Worm (Caenorhabditis elegans): ENCODE measurements around the gene acbp-3.

Gene acbp-3

DNA sequence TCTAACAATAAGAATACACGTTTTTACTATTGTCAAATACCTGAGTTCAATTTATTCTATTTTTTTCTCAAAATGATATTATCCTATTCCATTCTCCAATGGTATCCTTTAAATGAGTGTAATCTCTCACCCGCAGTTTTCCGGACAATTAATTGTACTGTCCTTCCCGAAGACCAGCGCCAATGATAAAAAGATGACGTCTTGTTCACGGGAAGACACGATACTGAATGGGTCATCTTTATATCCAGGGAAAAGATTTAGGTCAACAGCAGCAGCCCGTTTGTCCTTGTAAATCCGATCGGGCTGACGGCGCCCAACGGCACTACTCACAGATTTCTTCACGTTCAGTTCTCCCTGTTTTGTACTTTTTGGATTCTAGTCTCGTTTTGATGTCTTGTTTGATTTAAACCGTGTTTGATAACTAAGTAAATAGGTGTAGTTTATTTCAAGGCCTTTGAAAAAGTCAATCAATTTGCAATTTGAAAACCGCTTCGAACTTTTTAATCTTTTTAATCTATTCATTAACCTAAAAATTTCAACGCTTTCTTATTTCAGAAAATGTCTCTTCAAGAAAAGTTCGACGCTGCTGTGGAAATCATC, at the start of gene acbp-3:
Gene acbp-3, plus strand, starts transcription at position 550 of the 600 bp plus-strand sequence.
- TF ChIP-seq him-1 (tag; optimal IDR thresholded peaks at IDR 0.05) (no peak), W03F9.2 (tag; optimal IDR thresholded peaks at IDR 0.05) (no peak), dao-5 (tag; optimal IDR thresholded peaks at IDR 0.05) (no peak)

DNA sequence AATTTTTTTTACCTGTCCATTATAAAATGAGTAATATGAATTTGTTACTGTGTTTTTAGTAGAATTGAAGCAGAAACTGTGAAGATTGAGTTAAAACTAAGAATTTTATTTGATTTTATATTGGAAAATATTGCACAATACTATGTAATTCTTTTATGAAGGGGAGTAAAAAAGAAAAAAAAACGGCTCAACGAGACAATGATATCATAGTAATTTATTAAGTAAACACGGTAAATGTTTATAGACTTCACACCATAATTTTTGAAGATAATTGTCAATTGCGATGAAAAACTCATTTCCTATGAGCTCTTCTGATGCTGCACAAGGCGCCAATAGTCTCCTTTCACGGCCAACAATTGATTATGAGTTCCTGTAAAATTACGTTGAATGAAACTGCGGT, 43.9 kb upstream of the acbp-3 start, which contains the start of gene pgp-5:
Gene pgp-5, minus strand, starts transcription at position 87 of the 400 bp plus-strand sequence.
- TF ChIP-seq dao-5 (tag; optimal IDR thresholded peaks at IDR 0.05) (no peak), him-1 (tag; optimal IDR thresholded peaks at IDR 0.05) (no peak), W03F9.2 (tag; optimal IDR thresholded peaks at IDR 0.05) (no peak)

DNA sequence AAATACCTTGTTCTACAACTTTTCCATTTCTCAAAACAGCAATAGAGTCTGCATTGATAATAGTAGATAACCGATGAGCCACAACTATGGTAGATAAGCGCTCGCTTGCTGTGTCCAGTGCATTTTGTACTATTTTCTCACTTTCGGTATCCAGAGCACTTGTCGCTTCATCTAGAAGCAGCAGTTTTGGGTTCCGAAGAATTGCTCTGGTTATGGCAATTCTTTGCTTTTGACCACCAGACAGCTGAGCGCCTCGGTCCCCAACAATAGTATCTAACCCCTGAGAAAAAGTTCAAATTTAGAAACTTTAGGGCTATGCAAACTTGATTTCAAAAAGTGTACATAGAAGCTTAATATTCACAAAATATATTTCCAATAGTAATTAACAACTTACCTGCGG, 43.5 kb upstream of the acbp-3 start:
- no peak for TF ChIP-seq him-1 (tag; optimal IDR thresholded peaks at IDR 0.05)
- TF ChIP-seq dao-5 (tag; optimal IDR thresholded peaks at IDR 0.05) = no peak
- TF ChIP-seq W03F9.2 (tag; optimal IDR thresholded peaks at IDR 0.05) = no peak

DNA sequence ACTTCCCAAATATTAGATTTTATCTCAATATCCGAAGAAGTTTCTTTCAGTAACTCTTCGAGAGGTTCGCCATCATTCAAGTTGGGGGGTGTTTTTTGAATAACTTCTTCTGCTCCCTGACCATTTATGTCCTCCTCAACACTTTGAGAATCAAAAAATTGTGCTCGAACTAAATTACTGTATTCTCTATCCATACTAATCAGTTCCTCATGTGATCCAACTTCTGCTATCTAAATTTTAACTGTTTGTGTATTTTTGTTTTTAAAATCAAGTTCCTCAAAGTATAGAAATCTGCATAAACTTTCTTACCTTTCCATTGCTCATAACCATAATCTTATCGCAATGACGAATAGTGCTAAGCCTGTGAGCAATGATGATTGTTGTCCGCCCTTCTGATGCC, 41.4 kb upstream of the acbp-3 start:
- TF ChIP-seq W03F9.2 (tag; optimal IDR thresholded peaks at IDR 0.05) = no peak
- no peak for TF ChIP-seq him-1 (tag; optimal IDR thresholded peaks at IDR 0.05)
- no peak for TF ChIP-seq dao-5 (tag; optimal IDR thresholded peaks at IDR 0.05)

DNA sequence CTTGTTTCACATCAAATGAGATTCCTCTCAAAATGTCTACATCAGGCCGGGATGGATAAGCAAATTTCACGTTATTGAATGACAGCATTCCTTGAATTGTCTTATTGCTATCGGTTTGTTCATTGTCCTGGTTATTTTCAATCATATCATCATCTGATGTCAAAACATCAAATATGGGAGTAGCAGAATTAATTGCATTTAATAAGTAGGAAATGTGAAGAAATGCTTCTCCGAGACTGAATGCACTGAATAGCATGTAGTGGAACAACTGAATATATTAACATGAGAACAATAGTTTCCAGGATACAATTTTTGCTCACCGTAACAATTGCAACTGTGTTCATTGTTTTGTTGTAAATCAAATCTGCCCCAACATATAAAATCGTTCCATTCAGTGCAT, 40.5 kb upstream of the acbp-3 start:
- TF ChIP-seq him-1 (tag; optimal IDR thresholded peaks at IDR 0.05) (no peak), dao-5 (tag; optimal IDR thresholded peaks at IDR 0.05) (no peak), W03F9.2 (tag; optimal IDR thresholded peaks at IDR 0.05) (no peak)

DNA sequence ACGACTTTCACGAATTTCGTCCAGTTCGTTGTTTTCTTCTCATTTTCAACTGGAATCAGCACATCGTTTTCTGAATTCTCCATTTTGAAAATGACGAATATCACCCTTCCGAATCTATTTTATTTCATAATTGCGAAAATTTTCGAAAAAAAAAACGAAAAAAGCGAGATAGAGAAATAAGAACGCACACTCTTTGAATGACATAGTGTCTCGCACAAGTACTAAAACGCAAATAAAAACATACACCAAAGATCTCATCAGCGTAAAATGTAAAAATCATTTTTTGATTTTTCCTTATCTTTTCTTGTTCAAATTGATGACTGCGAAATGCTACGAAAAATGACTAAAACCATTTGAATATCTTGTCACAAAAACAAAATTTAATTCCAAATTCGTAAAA, 38.8 kb upstream of the acbp-3 start, which contains the start of gene pgp-8:
Gene pgp-8, minus strand, starts transcription at position 101 of the 400 bp plus-strand sequence.
- TF ChIP-seq him-1 (tag; optimal IDR thresholded peaks at IDR 0.05) (no peak), W03F9.2 (tag; optimal IDR thresholded peaks at IDR 0.05) (no peak), dao-5 (tag; optimal IDR thresholded peaks at IDR 0.05) (no peak)

DNA sequence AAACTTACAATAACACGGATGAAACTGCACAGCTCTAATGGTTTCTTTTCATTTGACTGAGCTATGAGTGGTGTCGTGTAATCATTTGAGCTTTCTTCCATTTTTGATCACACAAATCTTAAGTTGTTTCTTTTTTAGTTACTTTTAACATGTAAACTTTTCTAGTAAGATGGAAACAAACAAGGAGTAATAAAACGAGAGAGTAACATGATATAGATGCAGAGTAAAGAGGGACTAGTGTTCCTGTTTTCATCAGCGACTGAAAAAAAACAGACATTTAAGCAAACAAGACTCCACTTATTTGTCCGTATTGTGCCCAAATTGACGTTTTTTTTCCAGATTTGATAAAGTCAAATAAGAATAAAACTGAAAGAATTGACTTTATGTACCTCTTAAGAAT, 32.9 kb upstream of the acbp-3 start, which contains the start of gene pgp-7:
Gene pgp-7, minus strand, starts transcription at position 101 of the 400 bp plus-strand sequence.
- TF ChIP-seq dao-5 (tag; optimal IDR thresholded peaks at IDR 0.05) (no peak), him-1 (tag; optimal IDR thresholded peaks at IDR 0.05) (no peak), W03F9.2 (tag; optimal IDR thresholded peaks at IDR 0.05) (no peak)

DNA sequence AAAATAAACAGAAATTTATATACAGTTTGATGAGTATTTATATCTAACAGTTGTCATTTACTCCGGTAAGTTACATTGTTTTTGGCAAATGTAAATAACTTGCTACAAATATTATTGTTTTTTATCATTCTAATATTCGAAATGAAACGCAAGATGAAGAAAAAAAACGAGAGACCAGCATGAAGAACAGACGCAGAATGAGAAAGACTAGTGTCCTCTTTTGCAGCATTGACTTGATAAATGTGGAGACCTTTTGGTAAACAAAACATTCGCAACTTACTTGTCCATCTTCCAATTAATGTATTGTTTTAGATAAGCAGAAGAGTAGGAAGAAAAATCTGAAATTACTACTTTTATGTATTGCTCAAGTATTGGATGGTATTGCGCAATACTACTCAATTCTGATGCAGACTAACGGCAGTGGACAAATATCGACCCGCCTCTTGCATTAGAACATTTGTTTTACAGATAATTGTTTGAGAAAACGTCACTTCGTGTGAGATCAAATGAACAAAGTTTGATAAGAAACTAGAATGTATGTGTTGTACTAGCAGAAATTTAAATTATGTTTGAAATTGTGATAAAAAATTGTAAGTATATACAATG, 25.8 kb upstream of the acbp-3 start, which contains the start of gene pgp-6:
Gene pgp-6, minus strand, starts transcription at position 288 of the 606 bp plus-strand sequence.
- TF ChIP-seq him-1 (tag; optimal IDR thresholded peaks at IDR 0.05) = no peak
- no peak for TF ChIP-seq W03F9.2 (tag; optimal IDR thresholded peaks at IDR 0.05)
- TF ChIP-seq dao-5 (tag; optimal IDR thresholded peaks at IDR 0.05) = no peak

DNA sequence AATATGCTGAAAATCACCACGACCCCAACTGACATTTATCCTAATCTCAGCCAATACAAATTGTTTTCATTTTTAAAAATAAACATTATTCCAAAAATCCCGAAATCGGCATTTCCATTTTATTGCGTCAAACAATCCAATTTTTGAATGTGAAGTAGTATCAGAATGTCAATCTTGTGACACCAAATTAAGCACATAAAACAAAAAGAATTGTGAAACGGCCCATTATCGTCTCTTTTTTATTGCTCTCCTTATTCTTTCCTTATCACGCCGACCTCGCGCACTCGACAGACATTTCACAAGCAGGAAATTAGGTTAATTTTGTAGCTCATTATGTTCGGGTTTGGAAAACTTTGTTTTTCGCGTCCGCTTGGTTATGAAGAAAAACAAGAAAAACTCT, 22.6 kb upstream of the acbp-3 start, which contains the start of gene T21E8.4:
Gene T21E8.4, plus strand, starts transcription at position 301 of the 400 bp plus-strand sequence.
- TF ChIP-seq dao-5 (tag; optimal IDR thresholded peaks at IDR 0.05) = no peak
- TF ChIP-seq him-1 (tag; optimal IDR thresholded peaks at IDR 0.05) = no peak
- no peak for TF ChIP-seq W03F9.2 (tag; optimal IDR thresholded peaks at IDR 0.05)

DNA sequence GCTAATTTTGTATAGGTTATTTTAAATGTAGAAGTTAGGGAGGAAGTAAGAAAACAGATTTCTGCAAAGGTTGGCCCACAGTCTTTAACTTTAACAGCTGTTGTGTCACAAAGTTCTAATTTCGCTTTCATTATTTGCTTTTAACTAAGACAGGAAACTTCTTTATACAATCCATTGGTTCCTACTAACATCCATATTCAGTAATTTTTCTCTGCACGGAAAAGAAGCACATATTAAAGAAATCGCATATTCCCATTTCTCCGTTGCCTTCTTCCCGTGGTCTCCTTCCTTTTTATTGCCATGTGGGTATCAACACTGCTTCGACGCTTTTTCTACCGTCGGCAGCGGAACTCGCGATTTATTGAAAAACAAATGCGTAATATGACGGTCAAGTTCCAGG, 21.1 kb upstream of the acbp-3 start, which contains the start of gene T21E8.6:
Gene T21E8.6, plus strand, starts transcription at position 301 of the 400 bp plus-strand sequence.
- TF ChIP-seq him-1 (tag; optimal IDR thresholded peaks at IDR 0.05) = no peak
- no peak for TF ChIP-seq W03F9.2 (tag; optimal IDR thresholded peaks at IDR 0.05)
- TF ChIP-seq dao-5 (tag; optimal IDR thresholded peaks at IDR 0.05) = no peak

DNA sequence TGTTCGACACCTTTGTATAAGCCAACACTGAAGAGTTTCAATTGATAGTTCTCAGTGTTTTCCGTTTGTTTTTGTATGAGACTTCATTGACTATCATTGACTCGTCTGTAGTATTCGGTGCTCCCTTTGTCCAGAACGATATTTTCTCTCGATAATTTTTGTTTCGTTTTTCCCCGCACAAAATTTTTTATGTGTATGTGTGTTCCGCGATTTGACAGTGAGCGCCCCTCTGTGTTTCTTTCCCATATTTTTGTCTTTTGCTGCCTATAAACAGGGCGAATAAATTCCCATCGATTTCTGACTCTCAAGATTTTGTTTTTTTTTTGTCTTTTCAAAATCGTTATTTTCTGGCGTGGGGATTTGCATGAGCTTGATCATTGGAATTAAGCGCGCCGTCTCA, 19.9 kb upstream of the acbp-3 start, which contains the start of gene T21E8.7:
Gene T21E8.7, plus strand, starts transcription at position 301 of the 400 bp plus-strand sequence.
- no peak for TF ChIP-seq W03F9.2 (tag; optimal IDR thresholded peaks at IDR 0.05)
- TF ChIP-seq dao-5 (tag; optimal IDR thresholded peaks at IDR 0.05) = no peak
- no peak for TF ChIP-seq him-1 (tag; optimal IDR thresholded peaks at IDR 0.05)

DNA sequence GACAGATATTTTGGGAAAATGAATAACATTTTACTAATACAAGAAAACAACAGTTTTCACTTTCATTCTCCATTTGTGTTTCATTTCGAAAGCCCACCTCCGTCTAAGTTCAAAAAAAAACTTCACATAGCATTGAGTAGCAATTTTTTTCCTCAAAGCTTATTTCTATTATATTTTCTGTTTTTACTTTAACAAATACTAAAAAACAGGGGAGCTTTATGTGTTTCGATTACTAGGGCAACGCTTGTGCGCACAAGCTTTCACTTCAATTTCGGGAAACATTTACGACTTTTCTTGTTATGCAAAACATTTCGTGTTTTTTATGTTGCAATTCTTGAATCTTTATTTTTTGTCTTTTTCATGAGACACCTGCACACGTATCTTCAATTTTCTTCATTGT, 17.2 kb upstream of the acbp-3 start, which contains the start of gene T21E8.5:
Gene T21E8.5, plus strand, starts transcription at position 301 of the 400 bp plus-strand sequence.
- TF ChIP-seq W03F9.2 (tag; optimal IDR thresholded peaks at IDR 0.05) (no peak), him-1 (tag; optimal IDR thresholded peaks at IDR 0.05) (no peak), dao-5 (tag; optimal IDR thresholded peaks at IDR 0.05) (no peak)

DNA sequence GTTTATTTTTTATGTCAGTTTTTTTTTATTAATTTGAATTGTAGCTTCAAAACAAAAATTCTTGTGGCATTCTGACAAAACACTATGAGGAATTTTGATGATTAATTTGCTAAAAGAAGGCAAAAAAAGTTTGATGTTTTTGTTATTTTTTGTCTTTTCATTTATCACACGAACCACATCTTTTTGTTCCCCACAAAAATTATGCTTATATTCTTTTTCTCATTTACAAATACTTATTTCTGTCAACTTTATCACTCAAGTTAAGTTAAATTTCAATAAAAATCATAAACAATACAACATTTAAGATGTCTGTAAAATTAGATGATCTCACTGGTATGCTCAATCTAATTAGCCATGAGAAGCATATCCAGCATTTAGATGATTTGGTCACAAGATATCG, 14.9 kb upstream of the acbp-3 start, which contains the start of gene F47B10.6:
Gene F47B10.6, plus strand, starts transcription at position 301 of the 400 bp plus-strand sequence.
- TF ChIP-seq him-1 (tag; optimal IDR thresholded peaks at IDR 0.05) = no peak
- no peak for TF ChIP-seq dao-5 (tag; optimal IDR thresholded peaks at IDR 0.05)
- TF ChIP-seq W03F9.2 (tag; optimal IDR thresholded peaks at IDR 0.05) = no peak

DNA sequence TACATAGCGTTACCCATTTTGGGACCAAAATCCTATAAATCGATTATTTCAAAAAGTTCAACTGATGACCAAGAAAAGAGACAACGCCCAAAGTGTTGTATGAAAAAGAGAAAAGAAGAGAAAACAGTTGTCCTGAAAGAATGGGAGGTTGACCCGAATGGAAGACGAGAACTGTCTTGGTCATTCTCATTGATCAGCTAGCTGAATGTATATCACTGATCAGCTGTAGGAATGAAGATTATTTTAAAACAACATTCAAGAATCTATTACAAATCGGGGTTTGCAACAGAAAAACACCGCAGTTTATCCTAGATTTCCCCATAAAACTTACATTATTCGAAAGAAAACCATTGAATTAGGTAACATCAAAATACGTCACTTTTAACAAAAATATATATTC, 12.6 kb upstream of the acbp-3 start, which contains the start of gene F47B10.5:
Gene F47B10.5, minus strand, starts transcription at position 101 of the 400 bp plus-strand sequence.
- no peak for TF ChIP-seq W03F9.2 (tag; optimal IDR thresholded peaks at IDR 0.05)
- TF ChIP-seq dao-5 (tag; optimal IDR thresholded peaks at IDR 0.05) = no peak
- TF ChIP-seq him-1 (tag; optimal IDR thresholded peaks at IDR 0.05) = no peak

Data from whole organism, L4/young adult.